Worm (Caenorhabditis elegans) whole organism, young adult: ENCODE results near the gene F59A6.4.

Experiments used
- B0035.1 ChIP-seq: sonication (generic microtip); optimal IDR thresholded peaks from 2 replicates; lab custom pipeline; 2016; ENCODE audit warnings: missing genetic modification characterization, mild to moderate bottlenecking, missing compliant biosample characterization, missing genotype, missing genetic modification reagents
- B0336.3 ChIP-seq: fragments of 200-800 bp; sonication (Bioruptor generic); IDR thresholded peaks from 2 replicates; pipeline ENCODE4 v1.3.6; 2022; ENCODE audit warnings: missing genetic modification characterization, missing compliant biosample characterization
- C06A6.2 ChIP-seq: fragments of 200-800 bp; sonication (Bioruptor generic); conservative IDR thresholded peaks from 2 replicates; pipeline ENCODE4 v1.3.6; 2022; ENCODE audit warnings: missing genetic modification characterization, missing compliant biosample characterization
- D2030.7 ChIP-seq: fragments of 200-800 bp; sonication (Bioruptor generic); IDR thresholded peaks from 2 replicates; pipeline ENCODE4 v1.3.6; 2022; ENCODE audit warnings: missing genetic modification reagents, missing genetic modification characterization, missing compliant biosample characterization
- F23B12.7 ChIP-seq: sonication (generic microtip); optimal IDR thresholded peaks from 2 replicates; lab custom pipeline; 2017; ENCODE audit warnings: missing genetic modification characterization, mild to moderate bottlenecking, missing compliant biosample characterization, antibody characterized with exemption, moderate library complexity; ENCODE audit not compliant: insufficient read depth
- F57C9.4 ChIP-seq: sonication (generic microtip); optimal IDR thresholded peaks from 2 replicates; lab custom pipeline; 2017; ENCODE audit warnings: mild to moderate bottlenecking, missing genetic modification characterization, missing compliant biosample characterization
- K11D2.4 ChIP-seq: fragments of 200-800 bp; sonication (Bioruptor generic); IDR thresholded peaks from 2 replicates; pipeline ENCODE4 v1.3.6; 2022; ENCODE audit warnings: missing genetic modification reagents, missing genetic modification characterization, missing compliant biosample characterization
- Y53G8AR.9 ChIP-seq: fragments of 200-800 bp; sonication (Bioruptor generic); conservative IDR thresholded peaks from 2 replicates; pipeline ENCODE4 v1.3.6; 2022; ENCODE audit warnings: missing genetic modification reagents, missing genetic modification characterization, missing compliant biosample characterization
- athp-1 ChIP-seq: sonication (generic microtip); optimal IDR thresholded peaks from 2 replicates; lab custom pipeline; 2017; ENCODE audit warnings: mild to moderate bottlenecking, missing genetic modification characterization, missing compliant biosample characterization
- attf-6 ChIP-seq: fragments of 200-800 bp; sonication (Bioruptor generic); IDR thresholded peaks from 2 replicates; pipeline ENCODE4 v1.3.6; 2022; ENCODE audit warnings: missing genetic modification reagents, missing genetic modification characterization, missing compliant biosample characterization
- bed-2 ChIP-seq: fragments of 200-800 bp; sonication (Bioruptor generic); IDR thresholded peaks from 2 replicates; pipeline ENCODE4 v1.3.6; 2022; ENCODE audit warnings: missing genetic modification reagents, missing genetic modification characterization, missing compliant biosample characterization
- ceh-100 ChIP-seq: fragments of 200-800 bp; sonication (Bioruptor generic); IDR thresholded peaks from 2 replicates; pipeline ENCODE4 v1.3.6; 2022; ENCODE audit warnings: missing genetic modification reagents, missing genetic modification characterization, missing compliant biosample characterization
- ceh-27 ChIP-seq: fragments of 200-800 bp; sonication (Bioruptor generic); optimal IDR thresholded peaks from 2 replicates; lab custom pipeline; 2018; ENCODE audit warnings: mild to moderate bottlenecking, missing genetic modification characterization, moderate library complexity, missing compliant biosample characterization
- dpff-1 ChIP-seq: sonication (generic microtip); optimal IDR thresholded peaks from 2 replicates; lab custom pipeline; 2017; ENCODE audit warnings: mild to moderate bottlenecking, missing genetic modification characterization, missing compliant biosample characterization
- dpl-1 ChIP-seq: fragments of 150-350 bp; optimal IDR thresholded peaks from 2 replicates; lab custom pipeline; 2014; ENCODE audit warnings: missing biosample characterization, missing genetic modification reagents, missing genetic modification characterization
- egl-18 ChIP-seq: fragments of 200-800 bp; sonication (Bioruptor generic); IDR thresholded peaks from 2 replicates; pipeline ENCODE4 v1.3.6; 2022; ENCODE audit warnings: missing genetic modification reagents, missing genetic modification characterization, missing compliant biosample characterization
- ekl-4 ChIP-seq: fragments of 200-800 bp; sonication (Bioruptor generic); IDR thresholded peaks from 2 replicates; pipeline ENCODE4 v1.3.6; 2022; ENCODE audit warnings: missing genetic modification reagents, missing genetic modification characterization, missing compliant biosample characterization
- hlh-26 ChIP-seq: fragments of 200-800 bp; sonication (Bioruptor generic); conservative IDR thresholded peaks from 2 replicates; pipeline ENCODE4 v1.3.6; 2022; ENCODE audit warnings: missing genetic modification reagents, missing genetic modification characterization, missing compliant biosample characterization
- hmg-20 ChIP-seq: fragments of 200-800 bp; sonication (Bioruptor generic); IDR thresholded peaks from 2 replicates; pipeline ENCODE4 v1.3.6; 2022; ENCODE audit warnings: missing genetic modification reagents, missing genetic modification characterization, missing compliant biosample characterization
- hrde-1 ChIP-seq: sonication (generic microtip); optimal IDR thresholded peaks from 2 replicates; lab custom pipeline; 2016; ENCODE audit warnings: missing genetic modification characterization, mild to moderate bottlenecking, missing compliant biosample characterization, moderate library complexity, missing genotype, missing genetic modification reagents, borderline replicate concordance
- hsf-1 ChIP-seq: fragments of 200-800 bp; sonication (Bioruptor generic); IDR thresholded peaks from 2 replicates; pipeline ENCODE4 v1.3.6; 2022; ENCODE audit warnings: missing genetic modification reagents, missing genetic modification characterization, missing compliant biosample characterization
- let-526 ChIP-seq: fragments of 200-800 bp; sonication (Bioruptor generic); IDR thresholded peaks from 2 replicates; pipeline ENCODE4 v1.3.6; 2022; ENCODE audit warnings: missing genetic modification reagents, missing genetic modification characterization, missing compliant biosample characterization
- lin-35 ChIP-seq, 3 experiments: fragments of 150-350 bp in 2 of 3; sonication (generic microtip) in 1 of 3; optimal IDR thresholded peaks; 2 replicates each; lab custom pipeline; 2014 to 2018; ENCODE audit warnings: missing biosample characterization in 3 of 3, missing genetic modification characterization in 3 of 3, missing genetic modification reagents in 3 of 3
- madf-3 ChIP-seq: fragments of 200-800 bp; sonication (Bioruptor generic); IDR thresholded peaks from 2 replicates; pipeline ENCODE4 v1.3.6; 2022; ENCODE audit warnings: missing genetic modification reagents, missing genetic modification characterization, missing compliant biosample characterization
- madf-6 ChIP-seq: fragments of 200-800 bp; sonication (Bioruptor generic); IDR thresholded peaks from 2 replicates; pipeline ENCODE4 v1.3.6; 2022; ENCODE audit warnings: missing genetic modification reagents, missing genetic modification characterization, missing compliant biosample characterization
- mcd-1 ChIP-seq: fragments of 200-800 bp; sonication (Bioruptor generic); IDR thresholded peaks from 2 replicates; pipeline ENCODE4 v1.3.6; 2022; ENCODE audit warnings: missing genetic modification reagents, missing genetic modification characterization, missing compliant biosample characterization
- mel-28 ChIP-seq: sonication (generic microtip); optimal IDR thresholded peaks from 2 replicates; lab custom pipeline; 2016; ENCODE audit warnings: borderline replicate concordance, mild to moderate bottlenecking, missing genetic modification characterization, missing compliant biosample characterization
- nfya-1 ChIP-seq: sonication (generic microtip); optimal IDR thresholded peaks from 2 replicates; lab custom pipeline; 2017; ENCODE audit warnings: antibody characterized with exemption, missing compliant biosample characterization, missing genetic modification characterization, borderline replicate concordance; ENCODE audit not compliant: insufficient read depth
- nhr-179 ChIP-seq: sonication (generic microtip); optimal IDR thresholded peaks from 2 replicates; lab custom pipeline; 2016; ENCODE audit warnings: mild to moderate bottlenecking, missing genetic modification characterization, missing compliant biosample characterization
- nhr-27 ChIP-seq: fragments of 200-800 bp; sonication (Bioruptor generic); optimal IDR thresholded peaks from 2 replicates; lab custom pipeline; 2018; ENCODE audit warnings: mild to moderate bottlenecking, missing genetic modification characterization, moderate library complexity, missing compliant biosample characterization
- nhr-80 ChIP-seq: sonication (generic microtip); optimal IDR thresholded peaks from 2 replicates; lab custom pipeline; 2016; ENCODE audit warnings: missing genetic modification characterization, missing compliant biosample characterization
- repo-1 ChIP-seq: sonication (generic microtip); optimal IDR thresholded peaks from 2 replicates; lab custom pipeline; 2017; ENCODE audit warnings: mild to moderate bottlenecking, missing genetic modification characterization, missing compliant biosample characterization
- unc-62 ChIP-seq: fragments of 150-350 bp; optimal IDR thresholded peaks from 2 replicates; lab custom pipeline; 2014; ENCODE audit warnings: missing biosample characterization, missing genetic modification reagents, missing genetic modification characterization
- xnd-1 ChIP-seq: sonication (generic microtip); optimal IDR thresholded peaks from 2 replicates; lab custom pipeline; 2016; ENCODE audit warnings: missing genotype, missing genetic modification reagents, missing genetic modification characterization, missing compliant biosample characterization
- zfh-2 ChIP-seq: fragments of 200-800 bp; sonication (Bioruptor generic); conservative IDR thresholded peaks from 2 replicates; pipeline ENCODE4 v1.3.6; 2022; ENCODE audit warnings: missing genetic modification reagents, missing genetic modification characterization, missing compliant biosample characterization
- ztf-18 ChIP-seq: sonication (generic microtip); optimal IDR thresholded peaks from 2 replicates; lab custom pipeline; 2016; ENCODE audit warnings: missing genotype, mild to moderate bottlenecking, missing genetic modification characterization, missing compliant biosample characterization

Gene F59A6.4

ce11 chrII:5021518-5021917, 16.6 kb downstream of the F59A6.4 start:
- TF ChIP-seq madf-6, result no peak
- no peak for TF ChIP-seq ceh-27 (GFP tag; lab: Kevin White, UChicago)
- no peak for TF ChIP-seq D2030.7
- TF ChIP-seq ekl-4 (GFP tag; lab: Robert Waterston, UW), result no peak
- no peak for TF ChIP-seq nhr-179 (tag; lab: Kevin White, UChicago)
- no peak for TF ChIP-seq ztf-18 (tag; lab: Kevin White, UChicago)
- no peak for TF ChIP-seq xnd-1 (tag; lab: Kevin White, UChicago)
- no peak for TF ChIP-seq hrde-1
- TF ChIP-seq repo-1 (tag; lab: Kevin White, UChicago), result no peak
- TF ChIP-seq nhr-27 (tag; lab: Kevin White, UChicago), result no peak
- no peak for TF ChIP-seq C06A6.2 (GFP tag; lab: Robert Waterston, UW)
- no peak for TF ChIP-seq mel-28
- no peak for TF ChIP-seq zfh-2 (GFP tag; lab: Robert Waterston, UW)
- no peak for TF ChIP-seq F57C9.4 (tag; lab: Kevin White, UChicago)
- no peak for TF ChIP-seq nfya-1 (tag; lab: Kevin White, UChicago)
- TF ChIP-seq B0035.1 (tag; lab: Kevin White, UChicago), result no peak
- no peak for TF ChIP-seq dpff-1
- TF ChIP-seq, all 124 proteins: peak for 0

- TF ChIP-seq nhr-80 (tag; lab: Kevin White, UChicago), result peak; percentile 59
- no peak for TF ChIP-seq unc-62
- TF ChIP-seq dpl-1 (GFP tag; lab: Kevin White, UChicago), result no peak
- TF ChIP-seq hsf-1 (GFP tag; lab: Robert Waterston, UW), result no peak
- TF ChIP-seq nhr-179 (tag; lab: Kevin White, UChicago), result no peak
Observed at ce11 chrII:5022381-5022855, 17.5 kb downstream of the F59A6.4 start, which contains the start of the genes nsy-1 and F59A6.13. TSS of gene nsy-1 (plus strand) at chrII:5022757. TSS of gene F59A6.13 (plus strand) at chrII:5022805.

- TF ChIP-seq madf-3 (GFP tag; lab: Robert Waterston, UW), result no peak
- TF ChIP-seq bed-2 (GFP tag; lab: Robert Waterston, UW), result no peak
- no peak for TF ChIP-seq let-526 (GFP tag; lab: Robert Waterston, UW)
- TF ChIP-seq K11D2.4 (GFP tag; lab: Robert Waterston, UW), result no peak
- no peak for TF ChIP-seq Y53G8AR.9 (GFP tag; lab: Robert Waterston, UW)
- no peak for TF ChIP-seq attf-6 (GFP tag; lab: Robert Waterston, UW)
- no peak for TF ChIP-seq athp-1
- no peak for TF ChIP-seq F23B12.7 (tag; lab: Kevin White, UChicago)
- no peak for TF ChIP-seq egl-18 (GFP tag; lab: Robert Waterston, UW)
- TF ChIP-seq hmg-20 (GFP tag; lab: Robert Waterston, UW), result no peak
- no peak for TF ChIP-seq B0035.1 (tag; lab: Kevin White, UChicago)
- no peak for TF ChIP-seq B0336.3 (GFP tag; lab: Robert Waterston, UW)
- TF ChIP-seq lin-35 (GFP tag; optimal IDR thresholded peaks at IDR 0.05; lab: Kevin White, UChicago), result no peak
- no peak for TF ChIP-seq C06A6.2 (GFP tag; lab: Robert Waterston, UW)
- no peak for TF ChIP-seq ceh-100
- no peak for TF ChIP-seq mcd-1
- no peak for TF ChIP-seq hlh-26 (GFP tag; lab: Robert Waterston, UW)
Observed at ce11 chrII:5027952-5028351, 23.1 kb downstream of the F59A6.4 start.
